Worm (Caenorhabditis elegans) whole organism, young adult: ENCODE measurements around the gene wht-6.

ENCODE experiments used
- B0035.1 ChIP-seq: sonication (generic microtip); optimal IDR thresholded peaks from 2 replicates; lab custom pipeline; 2016; ENCODE audit warnings: missing genetic modification characterization, mild to moderate bottlenecking, missing compliant biosample characterization, missing genotype, missing genetic modification reagents
- F23B12.7 ChIP-seq: sonication (generic microtip); optimal IDR thresholded peaks from 2 replicates; lab custom pipeline; 2017; ENCODE audit warnings: missing genetic modification characterization, mild to moderate bottlenecking, missing compliant biosample characterization, antibody characterized with exemption, moderate library complexity; ENCODE audit not compliant: insufficient read depth
- F33H1.4 ChIP-seq: fragments of 200-800 bp; sonication (Bioruptor generic); IDR thresholded peaks from 2 replicates; pipeline ENCODE4 v1.3.6; 2022; ENCODE audit warnings: missing genetic modification reagents, missing genetic modification characterization, missing compliant biosample characterization
- F39B2.1 ChIP-seq: fragments of 200-800 bp; sonication (Bioruptor generic); IDR thresholded peaks from 2 replicates; pipeline ENCODE4 v1.3.6; 2022; ENCODE audit warnings: missing genetic modification reagents, missing genetic modification characterization, missing compliant biosample characterization
- F55B11.4 ChIP-seq: sonication (generic microtip); optimal IDR thresholded peaks from 2 replicates; lab custom pipeline; 2016; ENCODE audit warnings: missing compliant biosample characterization, missing genetic modification characterization, borderline replicate concordance; ENCODE audit not compliant: insufficient read depth
- T26A5.8 ChIP-seq: sonication (generic microtip); optimal IDR thresholded peaks from 2 replicates; lab custom pipeline; 2016; ENCODE audit warnings: missing genetic modification characterization, missing compliant biosample characterization
- Y53F4B.3 ChIP-seq: fragments of 200-800 bp; sonication (Bioruptor generic); IDR thresholded peaks from 2 replicates; pipeline ENCODE4 v1.3.6; 2022; ENCODE audit warnings: missing genetic modification reagents, missing genetic modification characterization, missing compliant biosample characterization
- Y67H2A.10 ChIP-seq: fragments of 200-800 bp; sonication (Bioruptor generic); conservative IDR thresholded peaks from 2 replicates; pipeline ENCODE4 v1.3.6; 2022; ENCODE audit warnings: missing genetic modification reagents, missing genetic modification characterization, missing compliant biosample characterization
- Y79H2A.3 ChIP-seq: fragments of 200-800 bp; sonication (Bioruptor generic); conservative IDR thresholded peaks from 2 replicates; pipeline ENCODE4 v1.3.6; 2022; ENCODE audit warnings: missing genetic modification reagents, missing genetic modification characterization, missing compliant biosample characterization
- Y95B8A.8 ChIP-seq: fragments of 200-800 bp; sonication (Bioruptor generic); IDR thresholded peaks from 2 replicates; pipeline ENCODE4 v1.3.6; 2022; ENCODE audit warnings: missing genetic modification reagents, missing genetic modification characterization, missing compliant biosample characterization
- ZK185.1 ChIP-seq: sonication (generic microtip); optimal IDR thresholded peaks from 2 replicates; lab custom pipeline; 2016; ENCODE audit warnings: mild to moderate bottlenecking, missing genetic modification characterization, missing compliant biosample characterization; ENCODE audit not compliant: poor library complexity, severe bottlenecking
- akir-1 ChIP-seq: fragments of 200-800 bp; sonication (Bioruptor generic); optimal IDR thresholded peaks from 2 replicates; lab custom pipeline; 2018; ENCODE audit warnings: mild to moderate bottlenecking, missing genetic modification characterization, moderate library complexity, missing compliant biosample characterization
- attf-3 ChIP-seq: fragments of 200-800 bp; sonication (Bioruptor generic); conservative IDR thresholded peaks from 2 replicates; pipeline ENCODE4 v1.3.6; 2022; ENCODE audit warnings: missing genetic modification reagents, missing genetic modification characterization, missing compliant biosample characterization
- bed-2 ChIP-seq: fragments of 200-800 bp; sonication (Bioruptor generic); IDR thresholded peaks from 2 replicates; pipeline ENCODE4 v1.3.6; 2022; ENCODE audit warnings: missing genetic modification reagents, missing genetic modification characterization, missing compliant biosample characterization
- ceh-100 ChIP-seq: fragments of 200-800 bp; sonication (Bioruptor generic); IDR thresholded peaks from 2 replicates; pipeline ENCODE4 v1.3.6; 2022; ENCODE audit warnings: missing genetic modification reagents, missing genetic modification characterization, missing compliant biosample characterization
- dox-1 ChIP-seq: fragments of 200-800 bp; sonication (Bioruptor generic); IDR thresholded peaks from 2 replicates; pipeline ENCODE4 v1.3.6; 2022; ENCODE audit warnings: missing genetic modification reagents, missing genetic modification characterization, missing compliant biosample characterization
- egl-18 ChIP-seq: fragments of 200-800 bp; sonication (Bioruptor generic); IDR thresholded peaks from 2 replicates; pipeline ENCODE4 v1.3.6; 2022; ENCODE audit warnings: missing genetic modification reagents, missing genetic modification characterization, missing compliant biosample characterization
- egrh-3 ChIP-seq: fragments of 200-800 bp; sonication (Bioruptor generic); IDR thresholded peaks from 2 replicates; pipeline ENCODE4 v1.3.6; 2022; ENCODE audit warnings: missing genetic modification reagents, missing genetic modification characterization, missing compliant biosample characterization
- ekl-4 ChIP-seq: fragments of 200-800 bp; sonication (Bioruptor generic); IDR thresholded peaks from 2 replicates; pipeline ENCODE4 v1.3.6; 2022; ENCODE audit warnings: missing genetic modification reagents, missing genetic modification characterization, missing compliant biosample characterization
- hlh-12 ChIP-seq: sonication (generic microtip); optimal IDR thresholded peaks from 2 replicates; lab custom pipeline; 2016; ENCODE audit warnings: missing genetic modification characterization, missing compliant biosample characterization
- hmg-20 ChIP-seq: fragments of 200-800 bp; sonication (Bioruptor generic); IDR thresholded peaks from 2 replicates; pipeline ENCODE4 v1.3.6; 2022; ENCODE audit warnings: missing genetic modification reagents, missing genetic modification characterization, missing compliant biosample characterization
- hrde-1 ChIP-seq: sonication (generic microtip); optimal IDR thresholded peaks from 2 replicates; lab custom pipeline; 2016; ENCODE audit warnings: missing genetic modification characterization, mild to moderate bottlenecking, missing compliant biosample characterization, moderate library complexity, missing genotype, missing genetic modification reagents, borderline replicate concordance
- lag-1 ChIP-seq: fragments of 200-800 bp; sonication (Bioruptor generic); IDR thresholded peaks from 2 replicates; pipeline ENCODE4 v1.3.6; 2022; ENCODE audit warnings: missing genetic modification reagents, missing genetic modification characterization, missing compliant biosample characterization
- let-526 ChIP-seq: fragments of 200-800 bp; sonication (Bioruptor generic); IDR thresholded peaks from 2 replicates; pipeline ENCODE4 v1.3.6; 2022; ENCODE audit warnings: missing genetic modification reagents, missing genetic modification characterization, missing compliant biosample characterization
- let-607 ChIP-seq, 2 experiments: fragments of 200-800 bp in 1 of 2; sonication (Bioruptor generic) in 1 of 2; sonication (generic microtip) in 1 of 2; optimal IDR thresholded peaks; 2 replicates each; lab custom pipeline; 2016 to 2018; ENCODE audit warnings: mild to moderate bottlenecking in 2 of 2, missing compliant biosample characterization in 2 of 2, missing genetic modification characterization in 2 of 2, moderate library complexity in 2 of 2, missing genotype in 1 of 2
- lin-35 ChIP-seq, 3 experiments: fragments of 150-350 bp in 2 of 3; sonication (generic microtip) in 1 of 3; optimal IDR thresholded peaks; 2 replicates each; lab custom pipeline; 2014 to 2018; ENCODE audit warnings: missing biosample characterization in 3 of 3, missing genetic modification characterization in 3 of 3, missing genetic modification reagents in 3 of 3
- lin-54 ChIP-seq: fragments of 200-800 bp; sonication (Bioruptor generic); optimal IDR thresholded peaks from 2 replicates; lab custom pipeline; 2018; ENCODE audit warnings: mild to moderate bottlenecking, missing genetic modification characterization, missing compliant biosample characterization
- madf-10 ChIP-seq: sonication (generic microtip); optimal IDR thresholded peaks from 2 replicates; lab custom pipeline; 2016; ENCODE audit warnings: mild to moderate bottlenecking, missing genetic modification characterization, missing compliant biosample characterization
- madf-8 ChIP-seq: fragments of 200-800 bp; sonication (Bioruptor generic); conservative IDR thresholded peaks from 2 replicates; pipeline ENCODE4 v1.3.6; 2022; ENCODE audit warnings: missing genetic modification reagents, missing genetic modification characterization, missing compliant biosample characterization
- nfya-1 ChIP-seq: sonication (generic microtip); optimal IDR thresholded peaks from 2 replicates; lab custom pipeline; 2017; ENCODE audit warnings: antibody characterized with exemption, missing compliant biosample characterization, missing genetic modification characterization, borderline replicate concordance; ENCODE audit not compliant: insufficient read depth
- nfyb-1 ChIP-seq: fragments of 200-800 bp; sonication (Bioruptor generic); IDR thresholded peaks from 2 replicates; pipeline ENCODE4 v1.3.6; 2022; ENCODE audit warnings: missing genetic modification reagents, missing genetic modification characterization, missing compliant biosample characterization
- nhr-120 ChIP-seq: fragments of 200-800 bp; sonication (Bioruptor generic); IDR thresholded peaks from 2 replicates; pipeline ENCODE4 v1.3.6; 2022; ENCODE audit warnings: missing genetic modification characterization, missing compliant biosample characterization
- repo-1 ChIP-seq: sonication (generic microtip); optimal IDR thresholded peaks from 2 replicates; lab custom pipeline; 2017; ENCODE audit warnings: mild to moderate bottlenecking, missing genetic modification characterization, missing compliant biosample characterization
- sea-2 ChIP-seq: fragments of 200-800 bp; sonication (Bioruptor generic); IDR thresholded peaks from 2 replicates; pipeline ENCODE4 v1.3.6; 2022; ENCODE audit warnings: missing genetic modification characterization, missing compliant biosample characterization
- snpc-3.4 ChIP-seq: sonication (generic microtip); optimal IDR thresholded peaks from 2 replicates; lab custom pipeline; 2017; ENCODE audit warnings: missing genetic modification characterization, mild to moderate bottlenecking, missing compliant biosample characterization, antibody characterized with exemption, moderate library complexity, missing genotype, missing genetic modification reagents
- snpc-4 ChIP-seq, 5 experiments: fragments of 150-350 bp in 1 of 5; sonication (generic microtip) in 4 of 5; optimal IDR thresholded peaks; 2 replicates each; lab custom pipeline; 2014 to 2018; ENCODE audit warnings: missing genetic modification characterization in 5 of 5, missing biosample characterization in 3 of 5, antibody characterized with exemption in 2 of 5, mild to moderate bottlenecking in 2 of 5, missing compliant biosample characterization in 2 of 5, missing genotype in 2 of 5, moderate library complexity in 2 of 5, missing genetic modification reagents in 1 of 5
- somi-1 ChIP-seq: fragments of 200-800 bp; sonication (Bioruptor generic); optimal IDR thresholded peaks from 2 replicates; lab custom pipeline; 2018; ENCODE audit warnings: mild to moderate bottlenecking, missing genetic modification characterization, missing compliant biosample characterization
- tbp1 ChIP-seq: fragments of 200-800 bp; sonication (Bioruptor generic); optimal IDR thresholded peaks from 2 replicates; lab custom pipeline; 2018; ENCODE audit warnings: mild to moderate bottlenecking, missing genetic modification characterization, missing compliant biosample characterization
- unc-62 ChIP-seq: fragments of 150-350 bp; optimal IDR thresholded peaks from 2 replicates; lab custom pipeline; 2014; ENCODE audit warnings: missing biosample characterization, missing genetic modification reagents, missing genetic modification characterization
- zim-3 ChIP-seq: sonication (generic microtip); optimal IDR thresholded peaks from 2 replicates; lab custom pipeline; 2017; ENCODE audit warnings: mild to moderate bottlenecking, missing genetic modification characterization, moderate library complexity, missing compliant biosample characterization
- ztf-18 ChIP-seq: sonication (generic microtip); optimal IDR thresholded peaks from 2 replicates; lab custom pipeline; 2016; ENCODE audit warnings: missing genotype, mild to moderate bottlenecking, missing genetic modification characterization, missing compliant biosample characterization
- ztf-26 ChIP-seq: sonication (generic microtip); optimal IDR thresholded peaks from 2 replicates; lab custom pipeline; 2017; ENCODE audit warnings: missing genetic modification characterization, missing compliant biosample characterization
- ztf-6 ChIP-seq: fragments of 200-800 bp; sonication (Bioruptor generic); IDR thresholded peaks from 2 replicates; pipeline ENCODE4 v1.3.6; 2022; ENCODE audit warnings: missing genetic modification reagents, missing genetic modification characterization, missing compliant biosample characterization

Gene wht-6

ce11 chrIII:6439854-6440253 is 31.7 kb upstream of the wht-6 start (continued):
- TF ChIP-seq ZK185.1 (no peak), akir-1 (GFP tag; lab: Kevin White, UChicago) (no peak), snpc-4 (GFP tag; optimal IDR thresholded peaks at IDR 0.05; lab: Kevin White, UChicago) (no peak), snpc-4 (tag; optimal IDR thresholded peaks at IDR 0.05; lab: Kevin White, UChicago) (no peak), nfya-1 (tag; lab: Kevin White, UChicago) (no peak), let-607 (tag; optimal IDR thresholded peaks at IDR 0.05; lab: Kevin White, UChicago) (no peak), sea-2 (no peak), egl-18 (GFP tag; lab: Robert Waterston, UW) (no peak), Y53F4B.3 (GFP tag; lab: Robert Waterston, UW) (no peak), Y67H2A.10 (GFP tag; lab: Robert Waterston, UW) (no peak)

DNA sequence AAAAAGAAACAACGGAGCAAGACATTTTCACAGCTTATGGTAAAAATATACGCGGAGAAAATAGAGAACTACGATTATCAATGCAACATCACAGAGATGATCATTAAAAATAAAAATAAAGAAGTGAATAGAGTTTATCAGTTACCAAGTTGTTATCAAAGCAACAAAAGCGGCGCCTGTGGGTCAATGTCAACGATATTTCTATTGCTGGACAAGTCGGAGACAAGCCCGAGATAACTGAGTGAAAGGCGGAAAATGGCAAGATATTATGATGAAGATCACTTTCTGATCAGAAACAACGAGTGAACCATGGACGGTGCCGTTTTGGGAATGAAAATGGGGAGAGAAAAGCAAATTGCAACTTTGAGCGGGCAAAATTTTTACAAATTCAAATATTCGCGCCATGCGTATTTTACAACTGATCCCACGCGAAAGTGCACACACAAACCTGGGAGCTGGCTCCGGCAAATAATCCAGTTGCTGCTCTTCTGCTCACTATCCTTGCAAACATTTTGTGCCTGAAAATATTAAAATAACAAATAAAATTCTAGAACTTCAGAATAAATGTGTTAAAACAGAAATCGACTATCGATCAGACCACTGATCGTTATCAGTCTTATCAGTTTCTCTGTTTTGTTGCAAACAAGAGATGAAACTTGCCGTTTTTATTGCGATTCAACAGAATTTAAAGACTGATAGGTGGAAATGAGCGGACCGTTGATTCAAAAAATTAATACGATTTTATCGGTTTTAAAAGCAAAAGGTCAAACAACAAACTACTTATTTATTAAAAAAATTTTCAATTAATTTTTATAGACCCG is 29.0 kb upstream of the wht-6 start, which contains the start of gene mel-32:
TSS of gene mel-32 (minus strand) at position 696 of the 821 bp plus-strand sequence.
- TF ChIP-seq nfyb-1 (GFP tag; lab: Robert Waterston, UW) (peak; percentile 49; the same call in 1 of the 2 replicates), F33H1.4 (GFP tag; lab: Robert Waterston, UW) (peak; percentile 76), hmg-20 (GFP tag; lab: Robert Waterston, UW) (no peak), lin-54 (GFP tag; lab: Kevin White, UChicago) (peak; percentile 80), ceh-100 (GFP tag; lab: Robert Waterston, UW) (no peak), lin-35 (GFP tag; optimal IDR thresholded peaks at IDR 0.05; lab: Kevin White, UChicago) (peak; percentile 21 to 55 (median 33)), hlh-12 (no peak), ztf-26 (tag; lab: Kevin White, UChicago) (no peak), ztf-18 (tag; lab: Kevin White, UChicago) (no peak), lag-1 (no peak), akir-1 (GFP tag; lab: Kevin White, UChicago) (no peak), Y53F4B.3 (GFP tag; lab: Robert Waterston, UW) (no peak), madf-8 (GFP tag; lab: Robert Waterston, UW) (peak; percentile 88), hrde-1 (peak; percentile 12), snpc-3.4 (tag; lab: Kevin White, UChicago) (no peak), Y79H2A.3 (GFP tag; lab: Robert Waterston, UW) (peak; percentile 72; the same call in 1 of the 2 replicates), zim-3 (tag; lab: Kevin White, UChicago) (peak; percentile 55), B0035.1 (no peak), ztf-6 (GFP tag; lab: Robert Waterston, UW) (no peak), F55B11.4 (tag; lab: Kevin White, UChicago) (no peak), T26A5.8 (tag; lab: Kevin White, UChicago) (no peak), ekl-4 (GFP tag; lab: Robert Waterston, UW) (peak; percentile 79), F23B12.7 (peak; percentile 10), egrh-3 (GFP tag; lab: Robert Waterston, UW) (no peak), nhr-120 (no peak), bed-2 (GFP tag; lab: Robert Waterston, UW) (no peak), dox-1 (GFP tag; lab: Robert Waterston, UW) (peak; percentile 84), madf-10 (tag; lab: Kevin White, UChicago) (no peak), tbp1 (GFP tag; lab: Kevin White, UChicago) (peak; percentile 24), F39B2.1 (no peak), attf-3 (GFP tag; lab: Robert Waterston, UW) (0 out of 2 replicates have a peak, but pooled peaks have one; percentile 45), nfya-1 (tag; lab: Kevin White, UChicago) (no peak), unc-62 (no peak), somi-1 (GFP tag; lab: Kevin White, UChicago) (no peak), repo-1 (tag; lab: Kevin White, UChicago) (peak; percentile 38), Y95B8A.8 (0 out of 2 replicates have a peak, but pooled peaks have one; percentile 72), let-526 (no peak)
